Worm (Caenorhabditis elegans) whole organism, young adult: ENCODE data around the gene ins-16.

Source experiments
- B0019.2 ChIP-seq: fragments of 200-800 bp; sonication (Bioruptor generic); conservative IDR thresholded peaks from 2 replicates; pipeline ENCODE4 v1.3.6; 2022; ENCODE audit warnings: missing genetic modification reagents, missing genetic modification characterization, missing compliant biosample characterization
- B0035.1 ChIP-seq: sonication (generic microtip); optimal IDR thresholded peaks from 2 replicates; lab custom pipeline; 2016; ENCODE audit warnings: missing genetic modification characterization, mild to moderate bottlenecking, missing compliant biosample characterization, missing genotype, missing genetic modification reagents
- C06A6.2 ChIP-seq: fragments of 200-800 bp; sonication (Bioruptor generic); conservative IDR thresholded peaks from 2 replicates; pipeline ENCODE4 v1.3.6; 2022; ENCODE audit warnings: missing genetic modification characterization, missing compliant biosample characterization
- C17E4.6 ChIP-seq: fragments of 200-800 bp; sonication (Bioruptor generic); IDR thresholded peaks from 2 replicates; pipeline ENCODE4 v1.3.6; 2022; ENCODE audit warnings: missing genetic modification reagents, missing genetic modification characterization, missing compliant biosample characterization
- F33H1.4 ChIP-seq: fragments of 200-800 bp; sonication (Bioruptor generic); IDR thresholded peaks from 2 replicates; pipeline ENCODE4 v1.3.6; 2022; ENCODE audit warnings: missing genetic modification reagents, missing genetic modification characterization, missing compliant biosample characterization
- F55B11.4 ChIP-seq: sonication (generic microtip); optimal IDR thresholded peaks from 2 replicates; lab custom pipeline; 2016; ENCODE audit warnings: missing compliant biosample characterization, missing genetic modification characterization, borderline replicate concordance; ENCODE audit not compliant: insufficient read depth
- F57C9.4 ChIP-seq: sonication (generic microtip); optimal IDR thresholded peaks from 2 replicates; lab custom pipeline; 2017; ENCODE audit warnings: mild to moderate bottlenecking, missing genetic modification characterization, missing compliant biosample characterization
- K12H6.12 ChIP-seq: fragments of 200-800 bp; sonication (Bioruptor generic); optimal IDR thresholded peaks from 2 replicates; lab custom pipeline; 2018; ENCODE audit warnings: mild to moderate bottlenecking, missing genetic modification characterization, missing compliant biosample characterization
- Y53G8AR.9 ChIP-seq: fragments of 200-800 bp; sonication (Bioruptor generic); conservative IDR thresholded peaks from 2 replicates; pipeline ENCODE4 v1.3.6; 2022; ENCODE audit warnings: missing genetic modification reagents, missing genetic modification characterization, missing compliant biosample characterization
- akir-1 ChIP-seq: fragments of 200-800 bp; sonication (Bioruptor generic); optimal IDR thresholded peaks from 2 replicates; lab custom pipeline; 2018; ENCODE audit warnings: mild to moderate bottlenecking, missing genetic modification characterization, moderate library complexity, missing compliant biosample characterization
- aptf-3 ChIP-seq: fragments of 200-800 bp; sonication (Bioruptor generic); IDR thresholded peaks from 2 replicates; pipeline ENCODE4 v1.3.6; 2022; ENCODE audit warnings: missing genetic modification characterization, missing compliant biosample characterization
- cebp-1 ChIP-seq, 2 experiments: fragments of 200-800 bp in 1 of 2; sonication (Bioruptor generic) in 1 of 2; sonication (generic microtip) in 1 of 2; IDR thresholded peaks in 1 of 2; optimal IDR thresholded peaks in 1 of 2; 2 replicates each; pipeline versions ENCODE4 v1.3.6 to Lab custom; 2017 to 2022; ENCODE audit warnings: missing compliant biosample characterization in 2 of 2, missing genetic modification characterization in 2 of 2, mild to moderate bottlenecking in 1 of 2, missing genetic modification reagents in 1 of 2, moderate library complexity in 1 of 2
- ceh-40 ChIP-seq: fragments of 200-800 bp; sonication (Bioruptor generic); IDR thresholded peaks from 2 replicates; pipeline ENCODE4 v1.3.6; 2022; ENCODE audit warnings: missing genetic modification characterization, missing compliant biosample characterization
- ceh-79 ChIP-seq: sonication (generic microtip); optimal IDR thresholded peaks from 2 replicates; lab custom pipeline; 2017; ENCODE audit warnings: mild to moderate bottlenecking, missing genetic modification characterization, missing compliant biosample characterization
- die-1 ChIP-seq: sonication (generic microtip); optimal IDR thresholded peaks from 2 replicates; lab custom pipeline; 2016; ENCODE audit warnings: missing genotype, mild to moderate bottlenecking, missing genetic modification characterization, missing compliant biosample characterization
- dox-1 ChIP-seq: fragments of 200-800 bp; sonication (Bioruptor generic); IDR thresholded peaks from 2 replicates; pipeline ENCODE4 v1.3.6; 2022; ENCODE audit warnings: missing genetic modification reagents, missing genetic modification characterization, missing compliant biosample characterization
- dpl-1 ChIP-seq: fragments of 150-350 bp; optimal IDR thresholded peaks from 2 replicates; lab custom pipeline; 2014; ENCODE audit warnings: missing biosample characterization, missing genetic modification reagents, missing genetic modification characterization
- fkh-3 ChIP-seq: sonication (generic microtip); optimal IDR thresholded peaks from 2 replicates; lab custom pipeline; 2016; ENCODE audit warnings: mild to moderate bottlenecking, missing genetic modification characterization, missing compliant biosample characterization
- him-1 ChIP-seq: sonication (generic microtip); optimal IDR thresholded peaks from 2 replicates; lab custom pipeline; 2016; ENCODE audit warnings: missing genotype, missing genetic modification reagents, missing genetic modification characterization, missing compliant biosample characterization
- hlh-12 ChIP-seq: sonication (generic microtip); optimal IDR thresholded peaks from 2 replicates; lab custom pipeline; 2016; ENCODE audit warnings: missing genetic modification characterization, missing compliant biosample characterization
- hmg-20 ChIP-seq: fragments of 200-800 bp; sonication (Bioruptor generic); IDR thresholded peaks from 2 replicates; pipeline ENCODE4 v1.3.6; 2022; ENCODE audit warnings: missing genetic modification reagents, missing genetic modification characterization, missing compliant biosample characterization
- hrde-1 ChIP-seq: sonication (generic microtip); optimal IDR thresholded peaks from 2 replicates; lab custom pipeline; 2016; ENCODE audit warnings: missing genetic modification characterization, mild to moderate bottlenecking, missing compliant biosample characterization, moderate library complexity, missing genotype, missing genetic modification reagents, borderline replicate concordance
- lag-1 ChIP-seq: fragments of 200-800 bp; sonication (Bioruptor generic); IDR thresholded peaks from 2 replicates; pipeline ENCODE4 v1.3.6; 2022; ENCODE audit warnings: missing genetic modification reagents, missing genetic modification characterization, missing compliant biosample characterization
- lin-26 ChIP-seq: fragments of 200-800 bp; sonication (Bioruptor generic); IDR thresholded peaks from 2 replicates; pipeline ENCODE4 v1.3.6; 2022; ENCODE audit warnings: missing genetic modification reagents, missing genetic modification characterization, missing compliant biosample characterization
- lir-1 ChIP-seq: fragments of 200-800 bp; sonication (Bioruptor generic); conservative IDR thresholded peaks from 2 replicates; pipeline ENCODE4 v1.3.6; 2022; ENCODE audit warnings: missing genetic modification reagents, missing genetic modification characterization, missing compliant biosample characterization
- lsl-1 ChIP-seq: fragments of 200-800 bp; sonication (Bioruptor generic); optimal IDR thresholded peaks from 2 replicates; lab custom pipeline; 2018; ENCODE audit warnings: mild to moderate bottlenecking, missing genetic modification characterization, moderate library complexity, missing compliant biosample characterization
- madf-3 ChIP-seq: fragments of 200-800 bp; sonication (Bioruptor generic); IDR thresholded peaks from 2 replicates; pipeline ENCODE4 v1.3.6; 2022; ENCODE audit warnings: missing genetic modification reagents, missing genetic modification characterization, missing compliant biosample characterization
- madf-6 ChIP-seq: fragments of 200-800 bp; sonication (Bioruptor generic); IDR thresholded peaks from 2 replicates; pipeline ENCODE4 v1.3.6; 2022; ENCODE audit warnings: missing genetic modification reagents, missing genetic modification characterization, missing compliant biosample characterization
- mxl-1 ChIP-seq: sonication (generic microtip); optimal IDR thresholded peaks from 2 replicates; lab custom pipeline; 2016; ENCODE audit warnings: missing genetic modification characterization, missing compliant biosample characterization
- nfya-2 ChIP-seq: fragments of 200-800 bp; sonication (Bioruptor generic); IDR thresholded peaks from 2 replicates; pipeline ENCODE4 v1.3.6; 2022; ENCODE audit warnings: missing genetic modification reagents, missing genetic modification characterization, missing compliant biosample characterization
- nfyb-1 ChIP-seq: fragments of 200-800 bp; sonication (Bioruptor generic); IDR thresholded peaks from 2 replicates; pipeline ENCODE4 v1.3.6; 2022; ENCODE audit warnings: missing genetic modification reagents, missing genetic modification characterization, missing compliant biosample characterization
- pha-4 ChIP-seq: fragments of 150-350 bp; sonication (generic microtip); optimal IDR thresholded peaks from 2 replicates; lab custom pipeline; 2014; ENCODE audit warnings: missing biosample characterization, missing genetic modification reagents, missing genetic modification characterization
- sdz-38 ChIP-seq: sonication (generic microtip); optimal IDR thresholded peaks from 2 replicates; lab custom pipeline; 2016; ENCODE audit warnings: missing genotype, missing genetic modification characterization, missing compliant biosample characterization
- sea-2 ChIP-seq: fragments of 200-800 bp; sonication (Bioruptor generic); IDR thresholded peaks from 2 replicates; pipeline ENCODE4 v1.3.6; 2022; ENCODE audit warnings: missing genetic modification characterization, missing compliant biosample characterization
- snpc-1.3 ChIP-seq: sonication (generic microtip); optimal IDR thresholded peaks from 2 replicates; lab custom pipeline; 2017; ENCODE audit warnings: missing genetic modification characterization, mild to moderate bottlenecking, missing compliant biosample characterization, antibody characterized with exemption, moderate library complexity, missing genotype, missing genetic modification reagents; ENCODE audit not compliant: insufficient read depth
- snpc-3.4 ChIP-seq: sonication (generic microtip); optimal IDR thresholded peaks from 2 replicates; lab custom pipeline; 2017; ENCODE audit warnings: missing genetic modification characterization, mild to moderate bottlenecking, missing compliant biosample characterization, antibody characterized with exemption, moderate library complexity, missing genotype, missing genetic modification reagents
- somi-1 ChIP-seq: fragments of 200-800 bp; sonication (Bioruptor generic); optimal IDR thresholded peaks from 2 replicates; lab custom pipeline; 2018; ENCODE audit warnings: mild to moderate bottlenecking, missing genetic modification characterization, missing compliant biosample characterization
- tbx-9 ChIP-seq: sonication (generic microtip); optimal IDR thresholded peaks from 2 replicates; lab custom pipeline; 2016; ENCODE audit warnings: borderline replicate concordance, missing genetic modification characterization, inconsistent platforms, missing compliant biosample characterization
- tlf-1 ChIP-seq: fragments of 200-800 bp; sonication (Bioruptor generic); optimal IDR thresholded peaks from 2 replicates; lab custom pipeline; 2018; ENCODE audit warnings: mild to moderate bottlenecking, missing genetic modification characterization, missing compliant biosample characterization
- unc-62 ChIP-seq: fragments of 150-350 bp; optimal IDR thresholded peaks from 2 replicates; lab custom pipeline; 2014; ENCODE audit warnings: missing biosample characterization, missing genetic modification reagents, missing genetic modification characterization
- ztf-18 ChIP-seq: sonication (generic microtip); optimal IDR thresholded peaks from 2 replicates; lab custom pipeline; 2016; ENCODE audit warnings: missing genotype, mild to moderate bottlenecking, missing genetic modification characterization, missing compliant biosample characterization

The ins-16 gene

ce11 chrIII:2101895-2102345 is 41.2 kb upstream of the ins-16 start, which contains the start of gene ppk-2 (continued):
- TF ChIP-seq die-1 (tag; lab: Kevin White, UChicago) (no peak), lin-26 (GFP tag; lab: Robert Waterston, UW) (no peak), him-1 (tag; lab: Kevin White, UChicago) (no peak), F55B11.4 (no peak), Y53G8AR.9 (GFP tag; lab: Robert Waterston, UW) (peak; percentile 30; the same call in 1 of the 2 replicates), B0019.2 (GFP tag; lab: Robert Waterston, UW) (no peak), lsl-1 (GFP tag; lab: Kevin White, UChicago) (peak; percentile 65), tlf-1 (no peak), F57C9.4 (no peak), hlh-12 (no peak), ceh-40 (GFP tag; lab: Robert Waterston, UW) (no peak), cebp-1 (GFP tag; IDR thresholded peaks at IDR 0.05; lab: Robert Waterston, UW) (no peak), cebp-1 (tag; optimal IDR thresholded peaks at IDR 0.05; lab: Kevin White, UChicago) (no peak), hmg-20 (no peak), B0035.1 (tag; lab: Kevin White, UChicago) (no peak), mxl-1 (tag; lab: Kevin White, UChicago) (no peak), C17E4.6 (GFP tag; lab: Robert Waterston, UW) (no peak), ceh-79 (tag; lab: Kevin White, UChicago) (no peak), snpc-1.3 (tag; lab: Kevin White, UChicago) (peak; percentile 34), aptf-3 (GFP tag; lab: Robert Waterston, UW) (no peak), nfya-2 (GFP tag; lab: Robert Waterston, UW) (no peak), somi-1 (GFP tag; lab: Kevin White, UChicago) (no peak), pha-4 (no peak), snpc-3.4 (tag; lab: Kevin White, UChicago) (peak; percentile 16), dox-1 (no peak), ztf-18 (tag; lab: Kevin White, UChicago) (no peak), madf-3 (GFP tag; lab: Robert Waterston, UW) (no peak), madf-6 (peak; percentile 96), tbx-9 (tag; lab: Kevin White, UChicago) (no peak), dpl-1 (GFP tag; lab: Kevin White, UChicago) (peak; percentile 10), sdz-38 (tag; lab: Kevin White, UChicago) (no peak), lir-1 (no peak), fkh-3 (no peak), hrde-1 (no peak), C06A6.2 (GFP tag; lab: Robert Waterston, UW) (no peak), unc-62 (GFP tag; lab: Kevin White, UChicago) (no peak), akir-1 (GFP tag; lab: Kevin White, UChicago) (no peak), F33H1.4 (GFP tag; lab: Robert Waterston, UW) (peak; percentile 96), lag-1 (GFP tag; lab: Robert Waterston, UW) (no peak), sea-2 (GFP tag; lab: Robert Waterston, UW) (no peak), nfyb-1 (GFP tag; lab: Robert Waterston, UW) (no peak), K12H6.12 (tag; lab: Kevin White, UChicago) (no peak)
